Worm (Caenorhabditis elegans): ENCODE data around the gene C01G10.7.

- TF ChIP-seq ceh-16 (tag; optimal IDR thresholded peaks at IDR 0.05) (no peak), Y55F3AM.14 (GFP tag; optimal IDR thresholded peaks at IDR 0.05) (no peak), nhr-25 (tag; optimal IDR thresholded peaks at IDR 0.05) (no peak), skn-1 (tag; optimal IDR thresholded peaks at IDR 0.05) (no peak)
These were observed 37.4 kb upstream of the C01G10.7 start, which contains the start of gene sdc-3 for ce11 chrV:15048107-15048506.
